Fruit fly (Drosophila melanogaster): ENCODE data around the gene Sema1a.

Sema1a gene

DNA sequence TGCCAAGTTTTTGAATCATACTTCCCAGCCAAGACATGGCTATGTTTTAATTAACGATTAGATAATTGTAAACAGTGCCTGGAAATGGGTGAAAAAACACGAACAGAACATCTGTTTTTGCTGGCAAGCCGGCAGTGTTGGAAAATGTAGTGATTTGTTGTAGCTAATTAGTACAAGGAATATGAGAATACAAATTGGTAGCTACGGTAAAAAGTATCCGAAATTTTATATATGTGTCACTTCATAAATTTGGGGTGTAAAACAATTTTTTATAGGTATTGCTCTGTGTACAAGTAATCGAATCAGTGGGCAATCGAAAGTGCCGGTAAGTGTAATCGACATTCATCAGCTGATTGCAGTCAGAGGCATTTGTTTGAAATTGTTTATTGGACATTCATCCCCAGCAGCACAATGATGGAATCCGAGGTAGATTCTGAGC is 24.7 kb upstream of the Sema1a start, which contains the start of the genes mRpL51 and Uba4 (continued):
- TF ChIP-seq zen (tag; optimal IDR thresholded peaks at IDR 0.05) (peak; percentile 58), CG4282 (GFP tag; optimal IDR thresholded peaks at IDR 0.05) (peak; percentile 28), Mad (GFP tag; optimal IDR thresholded peaks at IDR 0.05) (peak; percentile 36), ap (GFP tag; IDR thresholded peaks at IDR 0.05) (no peak), sc (optimal IDR thresholded peaks at IDR 0.05) (no peak), sc (GFP tag; optimal IDR thresholded peaks at IDR 0.05) (no peak), disco-r (GFP tag; optimal IDR thresholded peaks at IDR 0.05) (no peak), CG30431 (GFP tag; optimal IDR thresholded peaks at IDR 0.05) (no peak), cwo (GFP tag; optimal IDR thresholded peaks at IDR 0.05) (no peak), HHEX (GFP tag; optimal IDR thresholded peaks at IDR 0.05) (no peak), CG12071 (GFP tag; optimal IDR thresholded peaks at IDR 0.05) (no peak), Dbx (GFP tag; IDR thresholded peaks at IDR 0.05) (no peak), crol (GFP tag; IDR thresholded peaks at IDR 0.05) (no peak), CG13287 (GFP tag; IDR thresholded peaks at IDR 0.05; ENCODE audit: partially characterized antibody) (peak; percentile 79), Nf-YB (GFP tag; optimal IDR thresholded peaks at IDR 0.05) (no peak), CG7928 (GFP tag; optimal IDR thresholded peaks at IDR 0.05) (no peak), zen2 (GFP tag; IDR thresholded peaks at IDR 0.05; ENCODE audit: partially characterized antibody) (peak; percentile 72; the same call in 2 of the 3 replicates), pho (GFP tag; optimal IDR thresholded peaks at IDR 0.05) (peak; percentile 56), CG7839 (tag; optimal IDR thresholded peaks at IDR 0.05) (peak; percentile 3), CG7357 (GFP tag; IDR thresholded peaks at IDR 0.05) (no peak), Rx (GFP tag; IDR thresholded peaks at IDR 0.05) (no peak), Opbp (GFP tag; IDR thresholded peaks at IDR 0.05; ENCODE audit: partially characterized antibody) (peak; percentile 37; the same call in 1 of the 3 replicates), CG17802 (tag; optimal IDR thresholded peaks at IDR 0.05) (no peak), mld (GFP tag; IDR thresholded peaks at IDR 0.05; ENCODE audit: partially characterized antibody) (no peak), nau (GFP tag; optimal IDR thresholded peaks at IDR 0.05) (no peak), gsb-n (tag; optimal IDR thresholded peaks at IDR 0.05) (no peak), CG15514 (GFP tag; optimal IDR thresholded peaks at IDR 0.05) (peak; percentile 92), h (optimal IDR thresholded peaks at IDR 0.05) (no peak), vfl (GFP tag; optimal IDR thresholded peaks at IDR 0.05) (no peak), CG6791 (GFP tag; IDR thresholded peaks at IDR 0.05; ENCODE audit: partially characterized antibody) (peak; percentile 32; the same call in 1 of the 3 replicates), NK7.1 (GFP tag; optimal IDR thresholded peaks at IDR 0.05) (no peak), CG8478 (optimal IDR thresholded peaks at IDR 0.05) (no peak), Blimp-1 (GFP tag; optimal IDR thresholded peaks at IDR 0.05) (peak; percentile 24), bcd (GFP tag; optimal IDR thresholded peaks at IDR 0.05) (no peak), PHDP (tag; optimal IDR thresholded peaks at IDR 0.05) (peak; percentile 37), cad (GFP tag; optimal IDR thresholded peaks at IDR 0.05) (no peak), CG4854 (GFP tag; optimal IDR thresholded peaks at IDR 0.05) (peak; percentile 15), CG3838 (GFP tag; optimal IDR thresholded peaks at IDR 0.05) (no peak), CG2875 (GFP tag; optimal IDR thresholded peaks at IDR 0.05) (no peak), CG13424 (tag; optimal IDR thresholded peaks at IDR 0.05) (peak; percentile 35), pzg (GFP tag; optimal IDR thresholded peaks at IDR 0.05) (peak; percentile 71), stc (GFP tag; IDR thresholded peaks at IDR 0.05) (no peak), CG34422 (GFP tag; IDR thresholded peaks at IDR 0.05) (peak; percentile 65; the same call in 1 of the 3 replicates), HLH4C (GFP tag; IDR thresholded peaks at IDR 0.05; ENCODE audit: partially characterized antibody) (peak; percentile 69), peb (GFP tag; IDR thresholded peaks at IDR 0.05) (no peak), CG7987 (GFP tag; optimal IDR thresholded peaks at IDR 0.05) (no peak), lov (optimal IDR thresholded peaks at IDR 0.05) (no peak), lov (GFP tag; IDR thresholded peaks at IDR 0.05) (no peak), CG30020 (tag; optimal IDR thresholded peaks at IDR 0.05) (peak; percentile 31), Hr51 (GFP tag; optimal IDR thresholded peaks at IDR 0.05) (peak in 1 of 2 experiments; percentile 10), cas (GFP tag; IDR thresholded peaks at IDR 0.05) (no peak)

Measured in whole organism, embryonic.